Worm (Caenorhabditis elegans) whole organism, midembryonic: ENCODE measurements around the gene dod-6.

Experiments used
- T22C8.4 ChIP-seq: fragments of 200-800 bp; sonication (Bioruptor generic); IDR thresholded peaks from 2 replicates; pipeline ENCODE4 v1.3.6; 2022; ENCODE audit warnings: missing genetic modification characterization, missing compliant biosample characterization
- cog-1 ChIP-seq: sonication (generic microtip); optimal IDR thresholded peaks from 2 replicates; lab custom pipeline; 2016; ENCODE audit warnings: missing genetic modification characterization, missing compliant biosample characterization
- flt-1 ChIP-seq: fragments of 200-800 bp; sonication (Bioruptor generic); IDR thresholded peaks from 2 replicates; pipeline ENCODE4 v1.3.6; 2022; ENCODE audit warnings: missing genetic modification characterization, missing compliant biosample characterization
- klf-2 ChIP-seq: fragments of 200-800 bp; sonication (Bioruptor generic); conservative IDR thresholded peaks from 2 replicates; pipeline ENCODE4 v1.3.6; 2022; ENCODE audit warnings: missing genetic modification reagents, missing genetic modification characterization, missing compliant biosample characterization
- med-1 ChIP-seq: sonication (generic microtip); optimal IDR thresholded peaks from 2 replicates; lab custom pipeline; 2017; ENCODE audit warnings: missing genetic modification characterization, mild to moderate bottlenecking, missing compliant biosample characterization, antibody characterized with exemption, missing genetic modification reagents; ENCODE audit not compliant: insufficient read depth
- ref-1 ChIP-seq: fragments of 200-800 bp; sonication (Bioruptor generic); conservative IDR thresholded peaks from 2 replicates; pipeline ENCODE4 v1.3.6; 2022; ENCODE audit warnings: missing genetic modification reagents, missing genetic modification characterization, missing compliant biosample characterization
- tab-1 ChIP-seq: fragments of 200-800 bp; sonication (Bioruptor generic); IDR thresholded peaks from 2 replicates; pipeline ENCODE4 v1.3.6; 2022; ENCODE audit warnings: missing genetic modification characterization, missing compliant biosample characterization
- ztf-23 ChIP-seq: fragments of 200-800 bp; sonication (Bioruptor generic); IDR thresholded peaks from 2 replicates; pipeline ENCODE4 v1.3.6; 2022; ENCODE audit warnings: missing genetic modification reagents, missing genetic modification characterization, missing compliant biosample characterization
- ztf-29 ChIP-seq: fragments of 200-800 bp; sonication (Bioruptor generic); IDR thresholded peaks from 2 replicates; pipeline ENCODE4 v1.3.6; 2022; ENCODE audit warnings: missing genetic modification reagents, missing genetic modification characterization, missing compliant biosample characterization

Gene dod-6

DNA sequence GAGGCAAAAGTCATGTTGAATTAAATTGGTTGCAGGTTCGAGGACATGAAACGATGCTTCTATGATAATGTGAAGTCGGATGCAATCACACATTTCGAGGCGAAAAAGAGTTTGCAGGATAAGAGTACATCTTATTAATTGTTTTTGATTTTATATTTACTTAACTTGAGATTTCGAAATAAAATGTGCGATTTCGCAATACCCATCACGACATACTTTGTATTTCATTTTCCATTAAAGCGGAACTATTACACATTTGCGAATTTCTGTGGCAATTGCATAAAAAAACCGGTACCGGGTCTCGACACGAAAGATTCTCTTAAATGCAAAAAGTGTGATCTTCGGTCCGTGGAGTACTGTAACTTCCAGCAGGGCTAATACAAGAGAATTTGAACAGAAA lies 4.9 kb downstream of the dod-6 start:
- TF ChIP-seq ztf-29 (GFP tag; lab: Robert Waterston, UW) (no peak), ztf-23 (no peak), cog-1 (tag; lab: Kevin White, UChicago) (no peak), med-1 (GFP tag; lab: Kevin White, UChicago) (no peak), klf-2 (GFP tag; lab: Robert Waterston, UW) (no peak), flt-1 (no peak), ref-1 (GFP tag; lab: Robert Waterston, UW) (no peak), tab-1 (GFP tag; lab: Robert Waterston, UW) (no peak)

DNA sequence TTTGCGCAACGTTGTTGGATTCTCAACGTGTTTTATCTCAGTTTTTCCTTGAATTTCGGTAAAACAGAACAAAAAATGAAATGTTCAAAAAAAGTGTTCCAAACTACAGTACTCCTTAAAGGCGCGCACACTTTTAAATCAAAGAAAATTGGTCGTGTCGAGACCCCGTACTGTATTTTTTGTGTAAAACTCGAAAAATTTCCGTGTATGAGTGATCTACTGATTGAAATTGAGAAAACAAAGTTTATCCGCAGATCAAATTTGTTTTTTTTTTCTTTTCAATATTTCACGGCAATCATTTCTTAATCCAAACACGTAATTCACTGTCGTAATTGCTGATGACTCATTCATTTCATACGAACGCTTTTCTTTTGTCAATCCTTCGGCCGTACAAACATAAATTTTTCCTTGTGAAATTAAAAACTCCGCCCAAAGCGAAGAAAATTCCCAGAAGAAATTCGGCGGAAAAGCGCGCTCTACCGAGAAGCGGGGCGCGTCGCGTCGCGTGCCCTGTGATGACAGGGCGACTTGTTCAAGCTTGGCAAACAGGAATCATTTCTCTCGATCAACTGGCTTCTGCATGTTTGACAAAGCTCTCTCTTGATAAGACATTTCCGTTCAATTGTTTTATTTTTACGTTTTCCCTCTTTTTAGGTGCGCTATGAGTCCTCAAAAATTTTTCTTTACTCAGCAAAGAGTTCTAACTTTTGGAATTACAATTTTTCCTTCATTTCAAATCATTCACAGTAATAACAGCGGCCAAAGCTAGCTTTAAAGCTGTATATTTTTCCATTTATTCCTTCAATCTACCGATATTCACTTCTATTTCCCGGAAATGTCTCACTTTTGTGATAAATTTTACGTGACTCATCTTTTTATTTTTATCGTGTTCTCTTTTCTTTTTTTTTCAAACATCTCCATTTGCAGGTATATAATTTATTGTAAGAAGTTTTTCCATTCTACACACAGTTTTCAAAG lies 5.7 kb downstream of the dod-6 start, which contains the start of gene chc-1:
chc-1 (plus strand) TSS at position 928 of the 978 bp plus-strand sequence.
- TF ChIP-seq ztf-29 (GFP tag; lab: Robert Waterston, UW) (no peak), flt-1 (no peak), ref-1 (GFP tag; lab: Robert Waterston, UW) (no peak), tab-1 (GFP tag; lab: Robert Waterston, UW) (no peak), T22C8.4 (GFP tag; lab: Robert Waterston, UW) (no peak), klf-2 (GFP tag; lab: Robert Waterston, UW) (no peak), ztf-23 (no peak), cog-1 (tag; lab: Kevin White, UChicago) (no peak), med-1 (GFP tag; lab: Kevin White, UChicago) (no peak)

DNA sequence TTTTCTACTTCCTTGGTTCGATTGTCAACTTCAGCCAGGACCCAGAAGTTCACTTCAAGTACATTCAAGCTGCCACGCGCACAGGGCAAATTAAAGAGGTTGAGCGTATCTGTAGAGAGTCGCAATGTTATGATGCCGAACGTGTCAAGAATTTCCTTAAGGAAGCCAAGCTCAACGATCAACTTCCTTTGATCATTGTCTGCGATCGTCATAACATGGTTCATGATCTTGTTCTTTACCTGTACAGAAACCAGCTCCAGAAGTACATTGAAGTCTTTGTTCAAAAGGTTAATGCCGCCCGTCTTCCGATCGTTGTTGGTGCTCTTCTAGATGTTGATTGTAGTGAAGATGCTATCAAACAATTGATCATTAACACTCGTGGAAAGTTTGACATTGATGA lies 8.8 kb downstream of the dod-6 start:
- TF ChIP-seq cog-1 (tag; lab: Kevin White, UChicago) (no peak), flt-1 (no peak), tab-1 (GFP tag; lab: Robert Waterston, UW) (no peak), med-1 (GFP tag; lab: Kevin White, UChicago) (no peak), ztf-23 (no peak), klf-2 (GFP tag; lab: Robert Waterston, UW) (no peak), ztf-29 (GFP tag; lab: Robert Waterston, UW) (no peak), T22C8.4 (GFP tag; lab: Robert Waterston, UW) (no peak), ref-1 (GFP tag; lab: Robert Waterston, UW) (no peak)

DNA sequence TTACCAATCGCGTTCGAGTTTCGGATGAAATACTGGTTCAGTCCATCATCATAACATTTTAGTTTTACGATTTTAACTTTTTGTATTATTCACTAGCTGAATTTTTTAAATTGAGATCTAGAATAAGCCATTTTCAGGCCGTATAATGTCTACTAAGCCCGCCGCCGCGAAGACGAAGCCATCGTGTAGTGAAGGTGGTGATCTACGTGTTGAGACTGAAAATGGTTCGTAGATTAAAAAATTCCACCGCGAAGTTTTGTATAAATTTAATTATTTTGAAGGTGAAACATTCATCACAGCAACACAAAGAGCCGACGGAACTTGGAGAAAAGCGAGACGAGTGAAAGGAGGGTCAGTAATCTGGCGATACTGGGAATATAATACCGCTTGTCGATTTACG lies 12.2 kb downstream of the dod-6 start, which contains the start of gene T20G5.9:
T20G5.9 (plus strand) TSS at position 138 of the 400 bp plus-strand sequence.
- TF ChIP-seq klf-2 (GFP tag; lab: Robert Waterston, UW) (no peak), flt-1 (0 out of 2 replicates have a peak, but pooled peaks have one; percentile 28), T22C8.4 (GFP tag; lab: Robert Waterston, UW) (no peak)

DNA sequence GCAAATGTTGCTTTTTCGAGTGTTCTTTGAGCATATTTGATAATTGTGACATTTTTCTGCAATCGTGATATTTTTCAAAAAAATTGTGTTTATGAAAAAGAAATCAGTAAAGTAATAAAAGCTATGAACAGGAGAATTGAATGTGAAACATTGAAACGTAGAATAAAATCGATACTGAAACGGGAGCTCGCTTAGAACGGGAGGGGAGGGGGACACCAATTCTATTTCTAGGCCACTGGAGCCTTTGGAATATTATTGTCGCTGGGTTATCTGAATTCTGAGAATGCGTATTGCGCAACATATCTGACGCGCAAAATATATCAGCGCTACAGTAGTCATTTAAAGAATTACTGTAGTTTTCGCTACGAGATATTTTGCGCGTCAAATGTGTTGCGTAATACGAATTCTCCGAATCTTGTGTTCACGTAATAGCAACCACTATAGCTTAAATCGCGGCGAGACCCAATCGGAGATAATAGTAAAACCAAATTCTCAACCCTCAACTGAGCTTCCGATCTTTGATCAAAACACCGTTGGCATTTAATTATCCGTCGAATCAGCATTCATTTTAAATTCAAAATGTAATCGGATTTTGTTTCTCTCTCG lies 14.5 kb downstream of the dod-6 start, which contains the start of the genes blos-1 and best-18:
blos-1 (minus strand) TSS at position 58 of the 606 bp plus-strand sequence.
best-18 (plus strand) TSS at position 508 of the 606 bp plus-strand sequence.
- TF ChIP-seq cog-1 (tag; lab: Kevin White, UChicago) (no peak), T22C8.4 (GFP tag; lab: Robert Waterston, UW) (peak; percentile 51; the same call in 1 of the 2 replicates)

DNA sequence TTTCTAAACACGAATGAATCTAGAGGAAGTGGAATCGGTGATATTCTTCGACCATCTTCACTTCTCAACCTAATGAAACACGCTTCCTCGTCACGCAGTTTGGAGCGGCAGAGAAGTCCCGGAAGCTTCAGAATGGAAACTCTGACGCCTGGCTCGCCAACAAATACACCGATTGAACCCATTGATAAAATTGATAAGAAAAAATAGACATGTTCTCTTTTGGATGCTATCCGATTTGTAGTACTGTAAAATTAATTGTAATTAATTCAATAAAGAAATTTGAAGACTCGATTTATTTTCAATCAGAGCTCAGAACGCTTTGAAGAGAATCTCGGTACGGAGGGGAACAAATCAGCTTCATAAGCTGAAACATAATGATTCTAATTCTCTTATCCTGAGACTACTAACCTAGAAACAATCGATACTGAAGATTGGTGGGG lies 17.0 kb downstream of the dod-6 start:
- TF ChIP-seq ztf-23 (no peak), tab-1 (GFP tag; lab: Robert Waterston, UW) (no peak), ztf-29 (GFP tag; lab: Robert Waterston, UW) (no peak), flt-1 (no peak), cog-1 (tag; lab: Kevin White, UChicago) (no peak), med-1 (GFP tag; lab: Kevin White, UChicago) (no peak), klf-2 (GFP tag; lab: Robert Waterston, UW) (no peak), ref-1 (GFP tag; lab: Robert Waterston, UW) (no peak), T22C8.4 (GFP tag; lab: Robert Waterston, UW) (no peak)

DNA sequence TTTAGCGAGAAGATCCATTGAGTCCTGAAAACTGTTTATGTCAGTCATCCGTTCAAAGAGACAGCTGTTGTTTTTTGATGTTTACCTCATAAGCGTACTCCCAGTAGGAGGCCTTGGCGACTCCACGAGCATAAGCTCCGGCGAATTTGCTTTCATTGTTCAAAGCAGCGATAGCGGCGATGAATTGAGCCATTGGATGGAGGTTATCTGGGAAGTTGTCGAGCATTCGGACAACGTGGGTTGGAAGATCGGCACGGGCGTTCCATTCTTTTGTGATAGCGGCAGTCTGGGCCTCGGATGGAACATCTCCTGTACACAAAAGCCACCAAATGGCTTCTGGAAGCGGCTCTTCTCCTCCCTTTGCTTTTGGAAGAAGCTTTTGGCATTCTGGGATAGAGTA lies 18.4 kb downstream of the dod-6 start:
- TF ChIP-seq flt-1: no peak
- no peak for TF ChIP-seq ref-1 (GFP tag; lab: Robert Waterston, UW)
- no peak for TF ChIP-seq ztf-29 (GFP tag; lab: Robert Waterston, UW)
- no peak for TF ChIP-seq med-1 (GFP tag; lab: Kevin White, UChicago)
- TF ChIP-seq tab-1 (GFP tag; lab: Robert Waterston, UW): no peak
- TF ChIP-seq ztf-23: no peak
- TF ChIP-seq klf-2 (GFP tag; lab: Robert Waterston, UW): no peak
- TF ChIP-seq T22C8.4 (GFP tag; lab: Robert Waterston, UW): no peak
- TF ChIP-seq cog-1 (tag; lab: Kevin White, UChicago): no peak

DNA sequence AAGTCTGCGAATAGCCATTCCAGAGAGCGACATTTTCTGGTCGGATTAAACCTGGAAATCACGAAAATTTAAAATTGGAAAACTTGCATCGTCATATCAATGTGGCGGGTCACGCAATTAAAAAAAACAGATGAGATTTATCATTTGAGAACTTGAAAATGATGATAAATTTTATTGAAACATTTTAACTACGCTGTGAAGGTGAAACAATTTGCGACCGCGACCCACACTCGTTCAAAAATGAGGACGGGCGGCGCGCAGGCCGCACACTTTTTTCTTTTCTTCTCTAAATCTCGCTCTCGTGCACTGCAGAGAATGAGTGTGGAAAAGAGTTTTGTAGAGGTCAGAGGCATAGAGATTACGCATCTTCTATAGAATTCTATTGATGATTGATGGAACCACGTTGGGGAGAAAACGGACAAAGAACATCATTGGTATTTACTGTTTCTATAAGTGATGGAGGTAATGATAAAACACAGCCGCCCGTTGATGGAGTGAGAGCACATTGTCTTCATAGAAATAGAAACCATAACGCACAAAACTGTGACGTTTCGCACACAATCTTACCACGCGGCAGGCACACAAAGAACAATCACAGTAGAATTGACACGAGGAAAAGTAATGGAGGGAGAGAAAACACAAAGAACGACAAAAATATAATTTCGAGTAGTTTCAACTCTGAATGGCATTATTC lies 19.2 kb downstream of the dod-6 start, which contains the start of gene cts-1:
cts-1 (minus strand) TSS at position 51 of the 694 bp plus-strand sequence.
- TF ChIP-seq ref-1 (GFP tag; lab: Robert Waterston, UW) (no peak), cog-1 (tag; lab: Kevin White, UChicago) (peak; percentile 19), ztf-23 (no peak), klf-2 (GFP tag; lab: Robert Waterston, UW) (no peak)
